Worm (Caenorhabditis elegans) whole organism, L3 larva: ENCODE data around the gene clec-62.

Experiments used
- R02D3.7 ChIP-seq: fragments of 150-350 bp; optimal IDR thresholded peaks from 2 replicates; lab custom pipeline; 2014; ENCODE audit warnings: missing biosample characterization, missing genetic modification characterization
- ZK546.5 ChIP-seq: sonication (generic microtip); optimal IDR thresholded peaks from 2 replicates; lab custom pipeline; 2017; ENCODE audit warnings: missing biosample characterization, missing genetic modification characterization
- ama-1 ChIP-seq: fragments of 150-350 bp; optimal IDR thresholded peaks from 2 replicates; lab custom pipeline; 2018
- ceh-16 ChIP-seq: sonication (generic microtip); optimal IDR thresholded peaks from 2 replicates; lab custom pipeline; 2017; ENCODE audit warnings: missing biosample characterization, missing genetic modification characterization
- ceh-9 ChIP-seq: sonication (generic microtip); optimal IDR thresholded peaks from 2 replicates; lab custom pipeline; 2018; ENCODE audit warnings: missing biosample characterization, missing genetic modification characterization
- egl-27 ChIP-seq: sonication (generic microtip); optimal IDR thresholded peaks from 4 replicates; lab custom pipeline; 2017; ENCODE audit warnings: missing biosample characterization, missing genetic modification reagents, missing genetic modification characterization
- egl-5 ChIP-seq: fragments of 150-350 bp; optimal IDR thresholded peaks from 2 replicates; lab custom pipeline; 2017; ENCODE audit warnings: missing biosample characterization, missing genetic modification reagents, missing genetic modification characterization, inconsistent platforms
- elt-1 ChIP-seq: fragments of 150-350 bp; optimal IDR thresholded peaks from 2 replicates; lab custom pipeline; 2014; ENCODE audit warnings: missing biosample characterization, missing genetic modification characterization
- elt-2 ChIP-seq: sonication (generic microtip); optimal IDR thresholded peaks from 2 replicates; lab custom pipeline; 2016; ENCODE audit warnings: missing genetic modification reagents, mild to moderate bottlenecking, missing genetic modification characterization, missing compliant biosample characterization
- elt-3 ChIP-seq, 3 experiments: fragments of 150-350 bp in 1 of 3; sonication (generic microtip) in 2 of 3; optimal IDR thresholded peaks; 2 replicates in 2 of 3; 4 replicates in 1 of 3; lab custom pipeline; 2014 to 2017; ENCODE audit warnings: missing biosample characterization in 3 of 3, missing genetic modification characterization in 3 of 3
- fkh-2 ChIP-seq: fragments of 150-350 bp; optimal IDR thresholded peaks from 2 replicates; lab custom pipeline; 2014; ENCODE audit warnings: missing biosample characterization, missing genetic modification reagents, missing genetic modification characterization
- hmg-11 ChIP-seq: sonication (generic microtip); optimal IDR thresholded peaks from 2 replicates; lab custom pipeline; 2016; ENCODE audit warnings: missing genetic modification characterization, missing compliant biosample characterization
- jun-1 ChIP-seq: fragments of 150-350 bp; optimal IDR thresholded peaks from 2 replicates; lab custom pipeline; 2014; ENCODE audit warnings: missing biosample characterization, missing genetic modification reagents, missing genetic modification characterization
- lin-39 ChIP-seq: fragments of 150-350 bp; optimal IDR thresholded peaks from 2 replicates; lab custom pipeline; 2018; ENCODE audit warnings: missing biosample characterization, missing genetic modification reagents, missing genetic modification characterization
- lsy-12 ChIP-seq: sonication (generic microtip); optimal IDR thresholded peaks from 2 replicates; lab custom pipeline; 2016; ENCODE audit warnings: mild to moderate bottlenecking, missing genetic modification characterization, missing compliant biosample characterization
- nhr-23 ChIP-seq: fragments of 150-350 bp; optimal IDR thresholded peaks from 2 replicates; lab custom pipeline; 2014; ENCODE audit warnings: missing biosample characterization, missing genetic modification reagents, missing genetic modification characterization
- nhr-237 ChIP-seq: fragments of 150-350 bp; optimal IDR thresholded peaks from 2 replicates; lab custom pipeline; 2014; ENCODE audit warnings: missing biosample characterization, missing genetic modification characterization
- nhr-43 ChIP-seq: sonication (generic microtip); optimal IDR thresholded peaks from 2 replicates; lab custom pipeline; 2016; ENCODE audit warnings: mild to moderate bottlenecking, missing genetic modification characterization, missing compliant biosample characterization; ENCODE audit not compliant: poor library complexity, severe bottlenecking
- nhr-67 ChIP-seq: fragments of 150-350 bp; optimal IDR thresholded peaks from 2 replicates; lab custom pipeline; 2014; ENCODE audit warnings: missing biosample characterization, missing genetic modification characterization
- nhr-76 ChIP-seq: fragments of 150-350 bp; sonication (generic microtip); optimal IDR thresholded peaks from 5 replicates; lab custom pipeline; 2014; ENCODE audit warnings: missing biosample characterization, missing genetic modification characterization
- nhr-77 ChIP-seq: fragments of 150-350 bp; optimal IDR thresholded peaks from 2 replicates; lab custom pipeline; 2014; ENCODE audit warnings: missing biosample characterization, missing genetic modification characterization
- pha-4 ChIP-seq: fragments of 150-350 bp; optimal IDR thresholded peaks from 2 replicates; lab custom pipeline; 2014; ENCODE audit warnings: missing biosample characterization, missing genetic modification reagents, missing genetic modification characterization
- pqm-1 ChIP-seq: fragments of 150-350 bp; optimal IDR thresholded peaks from 2 replicates; lab custom pipeline; 2017; ENCODE audit warnings: missing biosample characterization, missing genetic modification characterization, inconsistent platforms
- sea-2 ChIP-seq: fragments of 150-350 bp; sonication (generic microtip); optimal IDR thresholded peaks from 4 replicates; lab custom pipeline; 2014; ENCODE audit warnings: missing biosample characterization, missing genetic modification reagents, missing genetic modification characterization
- skn-1 ChIP-seq: fragments of 150-350 bp; optimal IDR thresholded peaks from 2 replicates; lab custom pipeline; 2014; ENCODE audit warnings: missing biosample characterization, missing genetic modification characterization
- snpc-4 ChIP-seq: fragments of 150-350 bp; optimal IDR thresholded peaks from 2 replicates; lab custom pipeline; 2014; ENCODE audit warnings: missing biosample characterization, missing genetic modification characterization
- tbx-2 ChIP-seq: sonication (generic microtip); optimal IDR thresholded peaks from 2 replicates; lab custom pipeline; 2016; ENCODE audit warnings: mild to moderate bottlenecking, missing genetic modification characterization, missing compliant biosample characterization
- unc-62 ChIP-seq: fragments of 150-350 bp; sonication (generic microtip); optimal IDR thresholded peaks from 4 replicates; lab custom pipeline; 2014; ENCODE audit warnings: missing biosample characterization, missing genetic modification reagents, missing genetic modification characterization
- zag-1 ChIP-seq: fragments of 150-350 bp; optimal IDR thresholded peaks from 2 replicates; lab custom pipeline; 2014; ENCODE audit warnings: missing biosample characterization, missing genetic modification characterization
- ztf-4 ChIP-seq: fragments of 150-350 bp; optimal IDR thresholded peaks from 2 replicates; lab custom pipeline; 2014; ENCODE audit warnings: missing biosample characterization, missing genetic modification characterization

The clec-62 gene

DNA sequence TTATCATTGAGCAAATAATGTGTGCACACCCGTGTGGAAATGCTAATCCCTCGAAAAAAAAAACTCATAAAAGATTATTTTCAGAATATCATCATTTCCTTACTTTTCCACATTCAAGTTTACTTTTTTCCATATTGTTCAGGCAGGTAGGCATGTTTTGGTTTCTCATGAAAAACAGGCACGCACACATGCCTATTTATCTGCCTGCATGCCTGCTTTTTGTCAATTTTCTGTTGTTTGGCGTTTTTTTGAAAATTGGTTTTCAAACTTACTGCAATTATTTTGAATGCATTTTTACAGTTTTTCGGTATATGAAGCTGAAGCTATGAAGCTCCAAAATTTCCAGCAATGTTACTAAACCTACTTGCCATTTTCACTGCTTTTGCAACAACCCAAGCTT, 3.0 kb upstream of the clec-62 start, which contains the start of gene clec-64:
clec-64 (plus strand) TSS at position 301 of the 400 bp plus-strand sequence.
- TF ChIP-seq nhr-43 (tag; lab: Kevin White, UChicago) (no peak), ceh-16 (tag; lab: Kevin White, UChicago) (no peak), elt-1 (tag; lab: Kevin White, UChicago) (no peak), elt-2 (tag; lab: Kevin White, UChicago) (peak; percentile 31), nhr-77 (no peak)
- TF ChIP-seq, all 47 proteins: peak for 1

DNA sequence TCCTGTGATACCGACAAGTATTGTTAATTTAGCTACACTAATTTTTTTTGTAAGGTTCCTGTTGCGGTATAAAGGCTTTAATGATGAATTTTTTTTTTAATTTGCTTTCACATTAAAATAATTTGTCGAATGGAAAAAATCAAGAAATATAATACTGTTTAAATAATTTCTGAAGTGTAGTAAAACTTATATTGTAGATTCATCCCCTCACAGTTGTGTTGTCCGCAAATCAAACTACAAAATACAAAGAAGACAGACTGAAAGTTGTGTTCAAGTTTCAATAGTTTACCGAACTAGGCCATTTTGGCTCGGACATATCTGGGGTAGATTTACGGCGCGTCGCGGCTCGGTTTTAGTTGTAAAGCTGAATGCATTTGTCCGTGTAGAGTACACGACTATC, 2.4 kb upstream of the clec-62 start:
- TF ChIP-seq pha-4: no peak
- TF ChIP-seq nhr-67: no peak
- TF ChIP-seq lin-39: no peak
- no peak for TF ChIP-seq R02D3.7

DNA sequence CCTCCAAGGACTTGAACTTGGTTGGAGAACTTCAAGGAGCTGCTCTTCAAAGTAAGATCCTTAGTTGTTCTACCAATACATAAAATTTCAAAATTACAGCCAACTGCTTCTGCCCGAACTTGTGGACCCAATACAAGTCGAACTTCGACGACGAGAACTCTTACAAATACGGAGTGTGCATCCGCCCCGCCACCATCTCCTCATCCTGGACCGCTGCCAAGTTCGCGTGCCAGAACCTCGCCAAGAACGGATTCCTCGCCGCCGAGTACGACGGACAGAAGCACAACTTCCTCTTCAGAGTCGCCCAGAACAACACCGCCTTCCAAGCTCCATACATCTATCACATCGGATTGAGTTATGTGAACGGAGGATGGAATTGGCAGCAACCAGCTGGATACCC, 1.7 kb upstream of the clec-62 start:
- TF ChIP-seq lsy-12 (no peak), nhr-237 (tag; lab: Kevin White, UChicago) (no peak), snpc-4 (tag; lab: Kevin White, UChicago) (no peak), nhr-76 (no peak), egl-27 (tag; lab: Kevin White, UChicago) (no peak), nhr-67 (no peak), pqm-1 (tag; lab: Kevin White, UChicago) (no peak), ceh-16 (tag; lab: Kevin White, UChicago) (no peak), lin-39 (no peak), R02D3.7 (no peak)

DNA sequence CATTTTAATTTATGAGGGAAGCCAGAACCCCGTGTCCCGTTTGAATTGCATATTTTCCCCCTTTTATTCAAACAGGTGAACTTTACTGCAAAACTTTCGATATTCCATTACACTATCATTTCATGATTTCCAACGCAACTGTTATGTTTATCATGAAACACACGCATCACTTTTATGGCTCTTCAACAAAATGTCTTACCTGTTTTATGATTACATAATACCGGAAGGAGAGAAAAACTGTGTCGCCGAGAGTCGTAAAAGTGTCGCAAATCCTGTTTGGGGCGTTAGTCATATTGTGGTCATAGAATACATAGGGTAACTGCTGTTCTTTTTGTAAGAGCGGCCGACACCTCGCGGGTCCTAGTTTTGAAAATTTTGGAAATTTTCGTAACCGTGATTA, 2.5 kb downstream of the clec-62 start:
- TF ChIP-seq zag-1 (tag; lab: Kevin White, UChicago): no peak
- TF ChIP-seq elt-2 (tag; lab: Kevin White, UChicago): peak; percentile 57
- no peak for TF ChIP-seq ceh-9 (tag; lab: Kevin White, UChicago)
- peak; percentile 26 for TF ChIP-seq jun-1 (tag; lab: Kevin White, UChicago)
- no peak for TF ChIP-seq lin-39
- TF ChIP-seq pqm-1 (tag; lab: Kevin White, UChicago): peak; percentile 18

DNA sequence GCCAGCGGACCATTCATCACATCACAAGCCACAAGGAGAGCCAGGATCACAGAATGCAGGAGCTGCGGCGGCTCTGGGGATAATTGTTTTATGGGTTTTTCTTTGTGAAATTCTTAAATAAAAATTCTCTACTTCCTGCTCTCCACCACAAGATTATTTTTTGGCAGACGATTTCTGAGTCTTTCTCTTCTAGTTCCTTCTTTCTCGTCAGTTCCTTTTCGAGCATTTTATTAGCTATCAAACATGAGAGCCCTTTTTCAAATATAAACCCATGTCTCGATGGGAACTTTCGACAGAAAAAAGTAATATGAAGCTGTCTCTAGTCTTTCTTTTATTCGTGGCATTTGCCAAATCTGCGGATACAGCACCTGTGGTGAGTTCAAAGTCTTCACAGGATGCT, 6.5 kb downstream of the clec-62 start, which contains the start of gene F35C5.3:
F35C5.3 (plus strand) TSS at position 301 of the 400 bp plus-strand sequence.
- TF ChIP-seq hmg-11 (tag; lab: Kevin White, UChicago) (no peak), tbx-2 (tag; lab: Kevin White, UChicago) (no peak), ztf-4 (tag; lab: Kevin White, UChicago) (no peak), R02D3.7 (no peak)

DNA sequence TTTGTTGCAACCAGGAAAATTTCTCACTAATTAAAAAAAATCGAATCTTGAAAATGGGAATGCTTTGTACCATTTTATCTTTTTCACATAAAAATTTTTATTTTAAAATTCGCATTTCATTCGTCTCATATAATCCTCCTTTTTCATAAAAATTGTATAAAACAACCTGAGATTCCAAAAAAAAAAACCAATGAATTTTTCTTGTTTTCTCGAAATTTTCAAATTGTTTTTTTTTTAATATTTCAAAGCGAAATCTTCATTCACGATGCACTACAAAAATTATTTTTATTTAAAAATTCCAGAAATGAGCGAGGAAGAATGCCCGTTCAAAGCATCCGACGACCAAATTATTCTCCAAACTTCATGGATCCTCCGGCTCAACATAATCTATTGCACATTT, 10.0 kb downstream of the clec-62 start, which contains the start of gene sra-14:
sra-14 (plus strand) TSS at position 301 of the 400 bp plus-strand sequence.
- no peak for TF ChIP-seq skn-1 (tag; lab: Kevin White, UChicago)
- TF ChIP-seq elt-3 (tag; optimal IDR thresholded peaks at IDR 0.05; lab: Kevin White, UChicago): no peak
- TF ChIP-seq elt-1 (tag; lab: Kevin White, UChicago): no peak
- TF ChIP-seq pha-4: no peak
- TF ChIP-seq nhr-23 (tag; lab: Kevin White, UChicago): no peak
- TF ChIP-seq jun-1 (tag; lab: Kevin White, UChicago): no peak
- no peak for TF ChIP-seq ZK546.5 (tag; lab: Kevin White, UChicago)
- no peak for TF ChIP-seq sea-2 (GFP tag; lab: Kevin White, UChicago)
- no peak for TF ChIP-seq unc-62 (GFP tag; lab: Kevin White, UChicago)
- TF ChIP-seq nhr-76: no peak
- TF ChIP-seq lsy-12: no peak
- no peak for TF ChIP-seq ztf-4 (tag; lab: Kevin White, UChicago)
- no peak for TF ChIP-seq fkh-2
- TF ChIP-seq nhr-67: no peak
- TF ChIP-seq ama-1 (lab: Kevin White, UChicago): no peak
- no peak for TF ChIP-seq egl-5 (tag; lab: Kevin White, UChicago)
- no peak for TF ChIP-seq ceh-9 (tag; lab: Kevin White, UChicago)
- TF ChIP-seq nhr-237 (tag; lab: Kevin White, UChicago): no peak
- no peak for TF ChIP-seq nhr-43 (tag; lab: Kevin White, UChicago)

DNA sequence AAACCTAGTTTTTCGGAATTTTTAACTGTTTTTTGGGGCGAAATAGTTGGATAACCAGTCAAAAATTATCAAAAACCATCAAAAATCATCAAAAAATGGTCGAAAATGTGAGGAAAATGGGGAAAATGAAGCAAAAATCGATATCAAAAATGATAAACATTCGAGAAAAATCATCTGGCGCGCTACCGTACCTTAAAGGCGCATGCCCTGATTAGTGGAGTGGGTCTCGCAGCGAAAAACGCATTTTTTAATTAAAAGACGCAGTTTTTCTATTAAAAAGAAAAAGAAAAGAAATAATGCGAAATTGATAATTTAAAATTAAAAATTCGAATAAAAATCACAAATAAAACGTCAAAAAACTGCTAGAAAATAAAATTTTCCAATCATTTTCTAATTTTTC, 14.5 kb downstream of the clec-62 start, which contains the start of gene F35C5.1:
F35C5.1 (plus strand) TSS at position 399 of the 400 bp plus-strand sequence.
- TF ChIP-seq nhr-67 (no peak), R02D3.7 (no peak)
